Worm (Caenorhabditis elegans): ENCODE results near the gene B0334.13.

The B0334.13 gene

ce11 chrII:11495307-11495706, 7.2 kb downstream of the B0334.13 start, which contains the start of the genes ooc-3 and B0334.4:
Gene ooc-3 (minus strand): TSS chrII:11495321.
Gene B0334.4 (plus strand): TSS chrII:11495692.
- peak; percentile 53; the same call in 1 of the 2 replicates for TF ChIP-seq cebp-1 (GFP tag; IDR thresholded peaks at IDR 0.05)
- TF ChIP-seq cebp-1 (tag; optimal IDR thresholded peaks at IDR 0.05) = peak; percentile 91
- TF ChIP-seq dpff-1 (tag; optimal IDR thresholded peaks at IDR 0.05) = no peak

DNA sequence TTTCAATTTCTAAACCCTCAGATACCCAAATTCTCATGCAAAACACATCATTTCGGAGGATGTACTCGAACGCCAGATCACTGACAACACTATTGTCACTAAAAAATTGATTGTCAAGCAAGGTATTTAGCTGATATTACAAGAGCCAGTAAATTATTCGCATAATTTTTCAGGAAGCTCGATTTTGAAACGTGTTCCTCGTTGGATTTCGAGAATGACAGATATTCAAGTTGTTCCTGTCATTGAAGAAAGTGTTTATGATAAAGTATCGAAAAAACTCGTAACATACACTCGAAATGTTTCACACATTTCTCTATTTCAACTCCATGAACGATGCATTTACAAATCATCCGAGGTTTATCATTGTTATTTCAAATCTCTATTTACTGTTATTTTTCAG, 7.7 kb downstream of the B0334.13 start:
- TF ChIP-seq hmg-1.2 (GFP tag; IDR thresholded peaks at IDR 0.05) = no peak

ce11 chrII:11496767-11497166, 8.7 kb downstream of the B0334.13 start, which contains the start of gene emc-5:
Gene emc-5 (plus strand): TSS chrII:11496780.
- TF ChIP-seq unc-62 (GFP tag; optimal IDR thresholded peaks at IDR 0.05) (no peak), repo-1 (tag; optimal IDR thresholded peaks at IDR 0.05) (peak; percentile 9), hmg-1.2 (GFP tag; IDR thresholded peaks at IDR 0.05) (peak; percentile 22; the same call in 1 of the 2 replicates), Y95B8A.8 (GFP tag; IDR thresholded peaks at IDR 0.05) (no peak), C06A6.2 (GFP tag; conservative IDR thresholded peaks at IDR 0.05) (no peak), nhr-120 (GFP tag; IDR thresholded peaks at IDR 0.05) (no peak), madf-6 (GFP tag; IDR thresholded peaks at IDR 0.05) (peak; percentile 36; the same call in 1 of the 2 replicates), somi-1 (GFP tag; optimal IDR thresholded peaks at IDR 0.05) (peak; percentile 10), nfya-1 (tag; optimal IDR thresholded peaks at IDR 0.05; ENCODE audit: borderline replicate concordance, insufficient read depth) (no peak), dox-1 (GFP tag; IDR thresholded peaks at IDR 0.05) (0 out of 2 replicates have a peak, but pooled peaks have one; percentile 5), egl-44 (GFP tag; IDR thresholded peaks at IDR 0.05) (no peak)

DNA sequence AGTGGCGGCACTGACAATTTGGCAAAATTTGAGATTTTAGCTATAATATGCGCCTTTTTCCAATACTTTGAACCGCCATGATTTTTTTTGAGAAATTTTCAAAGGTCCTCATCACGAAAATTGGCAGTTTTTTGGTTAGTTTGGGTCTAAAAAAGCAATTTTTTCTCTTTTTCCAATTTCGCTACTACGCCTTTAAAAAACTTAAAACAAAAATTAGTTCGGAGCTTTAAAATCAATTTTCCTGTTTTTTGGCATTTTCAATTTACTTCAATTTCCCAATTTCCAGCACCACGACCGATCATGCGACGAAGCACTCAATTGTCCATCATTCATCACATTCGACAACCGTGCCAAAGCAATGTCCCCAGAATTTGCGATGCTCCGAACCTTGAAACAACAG, 9.3 kb downstream of the B0334.13 start, which contains the start of gene B0334.5:
Gene B0334.5 (plus strand): TSS at position 301 of the 400 bp plus-strand sequence.
- TF ChIP-seq attf-5 (GFP tag; optimal IDR thresholded peaks at IDR 0.05) (no peak), xnd-1 (tag; optimal IDR thresholded peaks at IDR 0.05) (no peak), nfya-2 (GFP tag; IDR thresholded peaks at IDR 0.05) (no peak), let-607 (tag; optimal IDR thresholded peaks at IDR 0.05) (no peak), athp-1 (tag; optimal IDR thresholded peaks at IDR 0.05) (no peak), nfya-1 (tag; optimal IDR thresholded peaks at IDR 0.05; ENCODE audit: borderline replicate concordance, insufficient read depth) (no peak), snpc-4 (GFP tag; optimal IDR thresholded peaks at IDR 0.05) (no peak), snpc-4 (tag; optimal IDR thresholded peaks at IDR 0.05) (no peak), Y79H2A.3 (GFP tag; conservative IDR thresholded peaks at IDR 0.05) (no peak), ceh-91 (GFP tag; IDR thresholded peaks at IDR 0.05) (no peak), madf-6 (GFP tag; IDR thresholded peaks at IDR 0.05) (no peak), B0035.1 (tag; optimal IDR thresholded peaks at IDR 0.05) (no peak), lsy-27 (tag; optimal IDR thresholded peaks at IDR 0.05; ENCODE audit: borderline replicate concordance, insufficient read depth) (no peak), ccch-3 (GFP tag; optimal IDR thresholded peaks at IDR 0.05) (no peak), ceh-40 (GFP tag; IDR thresholded peaks at IDR 0.05) (no peak), B0336.3 (GFP tag; IDR thresholded peaks at IDR 0.05) (no peak), Y95B8A.8 (GFP tag; IDR thresholded peaks at IDR 0.05) (no peak), rec-8 (tag; optimal IDR thresholded peaks at IDR 0.05) (no peak), ama-1 (optimal IDR thresholded peaks at IDR 0.05) (no peak), ama-1 (GFP tag; optimal IDR thresholded peaks at IDR 0.05) (no peak), tbx-9 (tag; optimal IDR thresholded peaks at IDR 0.05; ENCODE audit: borderline replicate concordance) (no peak), hmg-1.2 (GFP tag; IDR thresholded peaks at IDR 0.05) (no peak)

DNA sequence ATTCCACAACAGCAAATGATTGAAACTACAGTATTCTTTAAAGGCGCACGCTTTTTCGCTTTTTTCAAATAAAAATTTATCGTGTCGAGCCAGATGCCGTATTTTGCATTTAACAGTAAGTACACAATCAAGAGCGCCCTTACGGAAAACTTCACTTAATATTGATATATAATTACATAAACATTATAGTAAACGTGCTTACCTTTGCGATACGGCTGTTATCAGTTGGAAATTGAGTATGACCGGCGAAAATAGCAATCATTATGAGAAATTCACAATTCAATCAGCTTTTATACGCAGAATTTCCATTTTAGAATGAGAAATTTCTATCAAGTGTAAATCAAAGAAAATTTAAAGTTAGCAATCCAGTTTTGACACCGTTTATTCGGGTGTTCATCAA, 12.1 kb downstream of the B0334.13 start, which contains the start of gene B0334.20:
Gene B0334.20 (minus strand): TSS at position 262 of the 400 bp plus-strand sequence.
- TF ChIP-seq lsl-1 (GFP tag; optimal IDR thresholded peaks at IDR 0.05) (peak; percentile 5), aptf-2 (GFP tag; conservative IDR thresholded peaks at IDR 0.05) (no peak), nhr-80 (tag; optimal IDR thresholded peaks at IDR 0.05) (peak; percentile 9)
